Worm (Caenorhabditis elegans): ENCODE measurements around the gene folt-2.

- TF ChIP-seq ceh-82 (tag; optimal IDR thresholded peaks at IDR 0.05): no peak
- TF ChIP-seq ZK546.5 (tag; optimal IDR thresholded peaks at IDR 0.05): no peak
- TF ChIP-seq mab-5 (tag; optimal IDR thresholded peaks at IDR 0.05): no peak
- TF ChIP-seq nhr-11 (tag; optimal IDR thresholded peaks at IDR 0.05): no peak
- no peak for TF ChIP-seq ama-1 (optimal IDR thresholded peaks at IDR 0.05)
- TF ChIP-seq F13H6.1 (tag; optimal IDR thresholded peaks at IDR 0.05): no peak
- no peak for TF ChIP-seq elt-3 (tag; optimal IDR thresholded peaks at IDR 0.05)
- TF ChIP-seq fos-1 (tag; optimal IDR thresholded peaks at IDR 0.05): no peak
- no peak for TF ChIP-seq ztf-4 (tag; optimal IDR thresholded peaks at IDR 0.05)
- TF ChIP-seq nhr-12 (tag; optimal IDR thresholded peaks at IDR 0.05): no peak
- TF ChIP-seq nhr-77 (tag; optimal IDR thresholded peaks at IDR 0.05): no peak
These were observed 6.2 kb upstream of the folt-2 start for ce11 chrV:2881565-2881964.

Measured in whole organism, L2 larva.